Worm (Caenorhabditis elegans) whole organism, young adult: ENCODE measurements around the gene tpst-1.

Source experiments
- B0035.1 ChIP-seq: sonication (generic microtip); optimal IDR thresholded peaks from 2 replicates; lab custom pipeline; 2016; ENCODE audit warnings: missing genetic modification characterization, mild to moderate bottlenecking, missing compliant biosample characterization, missing genotype, missing genetic modification reagents
- B0336.3 ChIP-seq: fragments of 200-800 bp; sonication (Bioruptor generic); IDR thresholded peaks from 2 replicates; pipeline ENCODE4 v1.3.6; 2022; ENCODE audit warnings: missing genetic modification characterization, missing compliant biosample characterization
- D2030.7 ChIP-seq: fragments of 200-800 bp; sonication (Bioruptor generic); IDR thresholded peaks from 2 replicates; pipeline ENCODE4 v1.3.6; 2022; ENCODE audit warnings: missing genetic modification reagents, missing genetic modification characterization, missing compliant biosample characterization
- F39B2.1 ChIP-seq: fragments of 200-800 bp; sonication (Bioruptor generic); IDR thresholded peaks from 2 replicates; pipeline ENCODE4 v1.3.6; 2022; ENCODE audit warnings: missing genetic modification reagents, missing genetic modification characterization, missing compliant biosample characterization
- F52B5.7 ChIP-seq: sonication (generic microtip); optimal IDR thresholded peaks from 2 replicates; lab custom pipeline; 2016; ENCODE audit warnings: mild to moderate bottlenecking, missing genetic modification characterization, missing compliant biosample characterization
- F57C9.4 ChIP-seq: sonication (generic microtip); optimal IDR thresholded peaks from 2 replicates; lab custom pipeline; 2017; ENCODE audit warnings: mild to moderate bottlenecking, missing genetic modification characterization, missing compliant biosample characterization
- T07F8.4 ChIP-seq: sonication (generic microtip); optimal IDR thresholded peaks from 2 replicates; lab custom pipeline; 2016; ENCODE audit warnings: mild to moderate bottlenecking, missing genetic modification characterization, moderate library complexity, missing compliant biosample characterization
- Y53G8AR.9 ChIP-seq: fragments of 200-800 bp; sonication (Bioruptor generic); conservative IDR thresholded peaks from 2 replicates; pipeline ENCODE4 v1.3.6; 2022; ENCODE audit warnings: missing genetic modification reagents, missing genetic modification characterization, missing compliant biosample characterization
- Y56A3A.18 ChIP-seq: fragments of 200-800 bp; sonication (Bioruptor generic); IDR thresholded peaks from 2 replicates; pipeline ENCODE4 v1.3.6; 2022; ENCODE audit warnings: missing genetic modification reagents, missing genetic modification characterization, missing compliant biosample characterization
- Y79H2A.3 ChIP-seq: fragments of 200-800 bp; sonication (Bioruptor generic); conservative IDR thresholded peaks from 2 replicates; pipeline ENCODE4 v1.3.6; 2022; ENCODE audit warnings: missing genetic modification reagents, missing genetic modification characterization, missing compliant biosample characterization
- akir-1 ChIP-seq: fragments of 200-800 bp; sonication (Bioruptor generic); optimal IDR thresholded peaks from 2 replicates; lab custom pipeline; 2018; ENCODE audit warnings: mild to moderate bottlenecking, missing genetic modification characterization, moderate library complexity, missing compliant biosample characterization
- attf-6 ChIP-seq: fragments of 200-800 bp; sonication (Bioruptor generic); IDR thresholded peaks from 2 replicates; pipeline ENCODE4 v1.3.6; 2022; ENCODE audit warnings: missing genetic modification reagents, missing genetic modification characterization, missing compliant biosample characterization
- ccch-3 ChIP-seq: fragments of 200-800 bp; sonication (Bioruptor generic); optimal IDR thresholded peaks from 2 replicates; lab custom pipeline; 2018; ENCODE audit warnings: mild to moderate bottlenecking, missing genetic modification characterization, missing compliant biosample characterization
- cebp-1 ChIP-seq, 2 experiments: fragments of 200-800 bp in 1 of 2; sonication (Bioruptor generic) in 1 of 2; sonication (generic microtip) in 1 of 2; IDR thresholded peaks in 1 of 2; optimal IDR thresholded peaks in 1 of 2; 2 replicates each; pipeline versions ENCODE4 v1.3.6 to Lab custom; 2017 to 2022; ENCODE audit warnings: missing compliant biosample characterization in 2 of 2, missing genetic modification characterization in 2 of 2, mild to moderate bottlenecking in 1 of 2, missing genetic modification reagents in 1 of 2, moderate library complexity in 1 of 2
- cebp-2 ChIP-seq: fragments of 200-800 bp; sonication (Bioruptor generic); IDR thresholded peaks from 2 replicates; pipeline ENCODE4 v1.3.6; 2022; ENCODE audit warnings: missing genetic modification characterization, missing compliant biosample characterization
- ceh-27 ChIP-seq: fragments of 200-800 bp; sonication (Bioruptor generic); optimal IDR thresholded peaks from 2 replicates; lab custom pipeline; 2018; ENCODE audit warnings: mild to moderate bottlenecking, missing genetic modification characterization, moderate library complexity, missing compliant biosample characterization
- die-1 ChIP-seq: sonication (generic microtip); optimal IDR thresholded peaks from 2 replicates; lab custom pipeline; 2016; ENCODE audit warnings: missing genotype, mild to moderate bottlenecking, missing genetic modification characterization, missing compliant biosample characterization
- dox-1 ChIP-seq: fragments of 200-800 bp; sonication (Bioruptor generic); IDR thresholded peaks from 2 replicates; pipeline ENCODE4 v1.3.6; 2022; ENCODE audit warnings: missing genetic modification reagents, missing genetic modification characterization, missing compliant biosample characterization
- egl-18 ChIP-seq: fragments of 200-800 bp; sonication (Bioruptor generic); IDR thresholded peaks from 2 replicates; pipeline ENCODE4 v1.3.6; 2022; ENCODE audit warnings: missing genetic modification reagents, missing genetic modification characterization, missing compliant biosample characterization
- egl-44 ChIP-seq: fragments of 200-800 bp; sonication (Bioruptor generic); IDR thresholded peaks from 2 replicates; pipeline ENCODE4 v1.3.6; 2022; ENCODE audit warnings: missing genetic modification reagents, missing genetic modification characterization, missing compliant biosample characterization
- hmg-1.2 ChIP-seq: fragments of 200-800 bp; sonication (Bioruptor generic); IDR thresholded peaks from 2 replicates; pipeline ENCODE4 v1.3.6; 2022; ENCODE audit warnings: missing genetic modification reagents, missing genetic modification characterization, missing compliant biosample characterization
- let-526 ChIP-seq: fragments of 200-800 bp; sonication (Bioruptor generic); IDR thresholded peaks from 2 replicates; pipeline ENCODE4 v1.3.6; 2022; ENCODE audit warnings: missing genetic modification reagents, missing genetic modification characterization, missing compliant biosample characterization
- mes-4 ChIP-seq: sonication (generic microtip); optimal IDR thresholded peaks from 2 replicates; lab custom pipeline; 2016; ENCODE audit warnings: missing genotype, missing genetic modification characterization, missing compliant biosample characterization
- nfya-2 ChIP-seq: fragments of 200-800 bp; sonication (Bioruptor generic); IDR thresholded peaks from 2 replicates; pipeline ENCODE4 v1.3.6; 2022; ENCODE audit warnings: missing genetic modification reagents, missing genetic modification characterization, missing compliant biosample characterization
- nhr-120 ChIP-seq: fragments of 200-800 bp; sonication (Bioruptor generic); IDR thresholded peaks from 2 replicates; pipeline ENCODE4 v1.3.6; 2022; ENCODE audit warnings: missing genetic modification characterization, missing compliant biosample characterization
- pha-4 ChIP-seq: fragments of 150-350 bp; sonication (generic microtip); optimal IDR thresholded peaks from 2 replicates; lab custom pipeline; 2014; ENCODE audit warnings: missing biosample characterization, missing genetic modification reagents, missing genetic modification characterization
- rcor-1 ChIP-seq: fragments of 200-800 bp; sonication (Bioruptor generic); IDR thresholded peaks from 2 replicates; pipeline ENCODE4 v1.3.6; 2022; ENCODE audit warnings: missing genetic modification reagents, missing genetic modification characterization, missing compliant biosample characterization
- rec-8 ChIP-seq, 2 experiments: sonication (generic microtip); optimal IDR thresholded peaks; 2 replicates each; lab custom pipeline; 2016; ENCODE audit warnings: mild to moderate bottlenecking in 2 of 2, missing genetic modification characterization in 2 of 2, missing genetic modification reagents in 2 of 2, missing genotype in 2 of 2, missing biosample characterization in 1 of 2, missing compliant biosample characterization in 1 of 2, moderate library complexity in 1 of 2
- rpc-1 ChIP-seq, 2 experiments: fragments of 150-350 bp in 1 of 2; sonication (generic microtip) in 1 of 2; optimal IDR thresholded peaks; 2 replicates each; lab custom pipeline; 2014 to 2018; ENCODE audit warnings: missing biosample characterization in 1 of 2, missing genetic modification characterization in 1 of 2, missing genetic modification reagents in 1 of 2, missing genotype in 1 of 2
- sdz-38 ChIP-seq: sonication (generic microtip); optimal IDR thresholded peaks from 2 replicates; lab custom pipeline; 2016; ENCODE audit warnings: missing genotype, missing genetic modification characterization, missing compliant biosample characterization
- snpc-1.1 ChIP-seq: sonication (generic microtip); optimal IDR thresholded peaks from 2 replicates; lab custom pipeline; 2017; ENCODE audit warnings: missing genetic modification characterization, mild to moderate bottlenecking, missing compliant biosample characterization, antibody characterized with exemption, moderate library complexity, missing genotype, missing genetic modification reagents; ENCODE audit not compliant: insufficient read depth
- snpc-1.3 ChIP-seq: sonication (generic microtip); optimal IDR thresholded peaks from 2 replicates; lab custom pipeline; 2017; ENCODE audit warnings: missing genetic modification characterization, mild to moderate bottlenecking, missing compliant biosample characterization, antibody characterized with exemption, moderate library complexity, missing genotype, missing genetic modification reagents; ENCODE audit not compliant: insufficient read depth
- somi-1 ChIP-seq: fragments of 200-800 bp; sonication (Bioruptor generic); optimal IDR thresholded peaks from 2 replicates; lab custom pipeline; 2018; ENCODE audit warnings: mild to moderate bottlenecking, missing genetic modification characterization, missing compliant biosample characterization
- sptf-2 ChIP-seq: fragments of 200-800 bp; sonication (Bioruptor generic); optimal IDR thresholded peaks from 2 replicates; lab custom pipeline; 2018; ENCODE audit warnings: mild to moderate bottlenecking, missing genetic modification characterization, missing compliant biosample characterization
- zfh-2 ChIP-seq: fragments of 200-800 bp; sonication (Bioruptor generic); conservative IDR thresholded peaks from 2 replicates; pipeline ENCODE4 v1.3.6; 2022; ENCODE audit warnings: missing genetic modification reagents, missing genetic modification characterization, missing compliant biosample characterization
- ztf-25 ChIP-seq: fragments of 200-800 bp; sonication (Bioruptor generic); IDR thresholded peaks from 2 replicates; pipeline ENCODE4 v1.3.6; 2022; ENCODE audit warnings: missing genetic modification reagents, missing genetic modification characterization, missing compliant biosample characterization
- ztf-26 ChIP-seq: sonication (generic microtip); optimal IDR thresholded peaks from 2 replicates; lab custom pipeline; 2017; ENCODE audit warnings: missing genetic modification characterization, missing compliant biosample characterization
- ztf-3 ChIP-seq: fragments of 200-800 bp; sonication (Bioruptor generic); optimal IDR thresholded peaks from 2 replicates; lab custom pipeline; 2018; ENCODE audit warnings: mild to moderate bottlenecking, missing genetic modification characterization, missing compliant biosample characterization

Gene tpst-1

ce11 chrIII:12614669-12615451 is 47.2 kb downstream of the tpst-1 start (continued):
- TF ChIP-seq F52B5.7 (tag; lab: Kevin White, UChicago) (no peak), B0336.3 (GFP tag; lab: Robert Waterston, UW) (peak; percentile 90), egl-18 (GFP tag; lab: Robert Waterston, UW) (no peak)
- TF ChIP-seq, all 124 proteins: peak for 44

- no peak for TF ChIP-seq B0035.1 (tag; lab: Kevin White, UChicago)
- TF ChIP-seq Y56A3A.18 (GFP tag; lab: Robert Waterston, UW), result 0 out of 2 replicates have a peak, but pooled peaks have one; percentile 15
- TF ChIP-seq T07F8.4 (tag; lab: Kevin White, UChicago), result no peak
- no peak for TF ChIP-seq pha-4 (tag; lab: Kevin White, UChicago)
- TF ChIP-seq, all 124 proteins: peak for 1
Observed at ce11 chrIII:12614161-12614560, 47.9 kb downstream of the tpst-1 start.

ce11 chrIII:12613138-12613915 is 48.8 kb downstream of the tpst-1 start:
- TF ChIP-seq ztf-25, result 0 out of 2 replicates have a peak, but pooled peaks have one; percentile 54
- no peak for TF ChIP-seq akir-1 (GFP tag; lab: Kevin White, UChicago)
- no peak for TF ChIP-seq cebp-1 (GFP tag; IDR thresholded peaks at IDR 0.05; lab: Robert Waterston, UW)
- TF ChIP-seq cebp-1 (tag; optimal IDR thresholded peaks at IDR 0.05; lab: Kevin White, UChicago), result peak; percentile 21
- TF ChIP-seq Y53G8AR.9 (GFP tag; lab: Robert Waterston, UW), result no peak
- 0 out of 2 replicates have a peak, but pooled peaks have one; percentile 3 for TF ChIP-seq nfya-2 (GFP tag; lab: Robert Waterston, UW)
- no peak for TF ChIP-seq somi-1 (GFP tag; lab: Kevin White, UChicago)
- TF ChIP-seq cebp-2 (GFP tag; lab: Robert Waterston, UW), result 0 out of 2 replicates have a peak, but pooled peaks have one; percentile 34
- TF ChIP-seq egl-44 (GFP tag; lab: Robert Waterston, UW), result no peak
- no peak for TF ChIP-seq rpc-1 (optimal IDR thresholded peaks at IDR 0.05; lab: Kevin White, UChicago)
- TF ChIP-seq rpc-1 (tag; optimal IDR thresholded peaks at IDR 0.05; lab: Kevin White, UChicago), result no peak
- no peak for TF ChIP-seq snpc-1.1 (tag; lab: Kevin White, UChicago)
- TF ChIP-seq zfh-2 (GFP tag; lab: Robert Waterston, UW), result peak; percentile 58; the same call in 1 of the 2 replicates
- TF ChIP-seq, all 124 proteins: peak for 5

- TF ChIP-seq attf-6 (GFP tag; lab: Robert Waterston, UW) (no peak), ccch-3 (GFP tag; lab: Kevin White, UChicago) (no peak), ztf-26 (tag; lab: Kevin White, UChicago) (peak; percentile 93), hmg-1.2 (GFP tag; lab: Robert Waterston, UW) (peak; percentile 93), Y79H2A.3 (GFP tag; lab: Robert Waterston, UW) (no peak), D2030.7 (GFP tag; lab: Robert Waterston, UW) (no peak), let-526 (GFP tag; lab: Robert Waterston, UW) (peak; percentile 95), rpc-1 (optimal IDR thresholded peaks at IDR 0.05; lab: Kevin White, UChicago) (peak; percentile 17), rpc-1 (tag; optimal IDR thresholded peaks at IDR 0.05; lab: Kevin White, UChicago) (no peak), mes-4 (no peak), rec-8 (tag; optimal IDR thresholded peaks at IDR 0.05; lab: Kevin White, UChicago) (no peak), die-1 (peak; percentile 74), snpc-1.3 (tag; lab: Kevin White, UChicago) (no peak), rcor-1 (GFP tag; lab: Robert Waterston, UW) (peak; percentile 87), ztf-3 (GFP tag; lab: Kevin White, UChicago) (peak; percentile 86), dox-1 (GFP tag; lab: Robert Waterston, UW) (peak; percentile 91), nhr-120 (no peak), F57C9.4 (tag; lab: Kevin White, UChicago) (no peak), sdz-38 (tag; lab: Kevin White, UChicago) (no peak), sptf-2 (GFP tag; lab: Kevin White, UChicago) (no peak), B0336.3 (GFP tag; lab: Robert Waterston, UW) (peak; percentile 94), F39B2.1 (GFP tag; lab: Robert Waterston, UW) (no peak), ceh-27 (GFP tag; lab: Kevin White, UChicago) (peak; percentile 95), F52B5.7 (tag; lab: Kevin White, UChicago) (peak; percentile 78)
Observed at ce11 chrIII:12612519-12612935, 49.6 kb downstream of the tpst-1 start.
